Comparison of ENCODE assay signal across 6 fruit fly cellular contexts in genomic region chr3L:15553993-15554644, dm6.
TF ChIP-seq lines count a peak whose summit lies in the region.

Gene AGO2 (plus strand): TSS chr3L:15554113.

- TF ChIP-seq CTCF in S2 (optimal IDR thresholded peaks at IDR 0.05; lab: Kevin White, UChicago) = peak; percentile 54 to 67
- peak; percentile 61 for TF ChIP-seq CTCF in whole organism, embryonic (GFP tag; optimal IDR thresholded peaks at IDR 0.05; lab: Kevin White, UChicago)

TF ChIP-seq in whole organism, adult, 20 proteins besides CTCF, POLR2A, EP300 and RAD21:
- TF ChIP-seq tj (GFP tag; optimal IDR thresholded peaks at IDR 0.05; lab: Kevin White, UChicago) (peak; percentile 86), toe (GFP tag; optimal IDR thresholded peaks at IDR 0.05; lab: Kevin White, UChicago) (no peak), CG7045 (GFP tag; optimal IDR thresholded peaks at IDR 0.05; lab: Kevin White, UChicago) (peak; percentile 27), cnc (optimal IDR thresholded peaks at IDR 0.05; lab: Kevin White, UChicago) (no peak), ovo (GFP tag; optimal IDR thresholded peaks at IDR 0.05; lab: Kevin White, UChicago) (no peak), CG11617 (GFP tag; optimal IDR thresholded peaks at IDR 0.05; lab: Kevin White, UChicago) (peak; percentile 14), CG33017 (tag; optimal IDR thresholded peaks at IDR 0.05; lab: Kevin White, UChicago) (peak; percentile 59), CG12768 (GFP tag; optimal IDR thresholded peaks at IDR 0.05; lab: Kevin White, UChicago) (peak; percentile 96), kay (GFP tag; lab: Kevin White, UChicago; ENCODE audit: borderline replicate concordance) (peak; percentile 95), bab1 (GFP tag; optimal IDR thresholded peaks at IDR 0.05; lab: Kevin White, UChicago) (peak; percentile 68), cic (GFP tag; optimal IDR thresholded peaks at IDR 0.05; lab: Kevin White, UChicago) (peak; percentile 72), pad (GFP tag; optimal IDR thresholded peaks at IDR 0.05; lab: Kevin White, UChicago) (peak; percentile 94), Mnt (GFP tag; optimal IDR thresholded peaks at IDR 0.05; lab: Kevin White, UChicago) (peak; percentile 59), Clk (GFP tag; optimal IDR thresholded peaks at IDR 0.05; lab: Kevin White, UChicago) (peak; percentile 54), CG14711 (tag; optimal IDR thresholded peaks at IDR 0.05; lab: Kevin White, UChicago) (peak; percentile 65), CG7101 (tag; optimal IDR thresholded peaks at IDR 0.05; lab: Kevin White, UChicago) (peak; percentile 45)
TF ChIP-seq in whole organism, adult: peak in this region for 13.

TF ChIP-seq in whole organism, embryonic, 481 proteins besides CTCF, POLR2A, EP300 and RAD21 (continues in another document):
- TF ChIP-seq vvl (GFP tag; IDR thresholded peaks at IDR 0.05; lab: Robert Waterston, UW) (peak; percentile 34; the same call in 1 of the 2 replicates), CG15011 (GFP tag; optimal IDR thresholded peaks at IDR 0.05; lab: Kevin White, UChicago) (no peak), sima (GFP tag; optimal IDR thresholded peaks at IDR 0.05; lab: Kevin White, UChicago) (no peak), grn (GFP tag; optimal IDR thresholded peaks at IDR 0.05; lab: Kevin White, UChicago) (no peak), dmrt99B (tag; optimal IDR thresholded peaks at IDR 0.05; lab: Kevin White, UChicago) (no peak), tup (GFP tag; optimal IDR thresholded peaks at IDR 0.05; lab: Kevin White, UChicago) (no peak), CG4282 (GFP tag; optimal IDR thresholded peaks at IDR 0.05; lab: Kevin White, UChicago) (no peak), Sox100B (GFP tag; optimal IDR thresholded peaks at IDR 0.05; lab: Kevin White, UChicago) (no peak), nau (GFP tag; optimal IDR thresholded peaks at IDR 0.05; lab: Kevin White, UChicago) (peak; percentile 46), Nf-YA (GFP tag; IDR thresholded peaks at IDR 0.05; lab: Robert Waterston, UW) (no peak), CG4854 (GFP tag; optimal IDR thresholded peaks at IDR 0.05; lab: Kevin White, UChicago) (no peak), h (optimal IDR thresholded peaks at IDR 0.05; lab: Kevin White, UChicago) (no peak), CG18476 (GFP tag; optimal IDR thresholded peaks at IDR 0.05; lab: Kevin White, UChicago) (no peak), Hey (tag; optimal IDR thresholded peaks at IDR 0.05; lab: Kevin White, UChicago) (no peak), CG9876 (GFP tag; optimal IDR thresholded peaks at IDR 0.05; lab: Kevin White, UChicago) (no peak), ken (GFP tag; IDR thresholded peaks at IDR 0.05; lab: Robert Waterston, UW) (no peak), CG18619 (GFP tag; optimal IDR thresholded peaks at IDR 0.05; lab: Kevin White, UChicago) (no peak), HmgD (GFP tag; optimal IDR thresholded peaks at IDR 0.05; lab: Kevin White, UChicago) (peak; percentile 91), CG13296 (GFP tag; optimal IDR thresholded peaks at IDR 0.05; lab: Kevin White, UChicago) (peak; percentile 28), CG18011 (GFP tag; optimal IDR thresholded peaks at IDR 0.05; lab: Kevin White, UChicago) (no peak)

TF ChIP-seq in whole organism, prepupa, 60 proteins besides CTCF, POLR2A, EP300 and RAD21 (continues in another document):
- TF ChIP-seq CG32006 (GFP tag; optimal IDR thresholded peaks at IDR 0.05; lab: Kevin White, UChicago) = no peak
- peak; percentile 19 for TF ChIP-seq Met (GFP tag; optimal IDR thresholded peaks at IDR 0.05; lab: Kevin White, UChicago)
- TF ChIP-seq Hr39 (GFP tag; optimal IDR thresholded peaks at IDR 0.05; lab: Kevin White, UChicago) = no peak
- TF ChIP-seq CG3919 (GFP tag; optimal IDR thresholded peaks at IDR 0.05; lab: Kevin White, UChicago) = peak; percentile 85
- TF ChIP-seq CG34406 (GFP tag; optimal IDR thresholded peaks at IDR 0.05; lab: Kevin White, UChicago) = no peak
- TF ChIP-seq CG6163 (GFP tag; IDR thresholded peaks at IDR 0.05; lab: Robert Waterston, UW) = no peak
- TF ChIP-seq vri (GFP tag; optimal IDR thresholded peaks at IDR 0.05; lab: Kevin White, UChicago) = peak; percentile 30
- TF ChIP-seq Ets21C (GFP tag; optimal IDR thresholded peaks at IDR 0.05; lab: Kevin White, UChicago) = no peak
- peak; percentile 62 for TF ChIP-seq CG16779 (tag; optimal IDR thresholded peaks at IDR 0.05; lab: Kevin White, UChicago)
- TF ChIP-seq Sox14 (GFP tag; optimal IDR thresholded peaks at IDR 0.05; lab: Kevin White, UChicago) = peak; percentile 18
- TF ChIP-seq CG31627 (GFP tag; optimal IDR thresholded peaks at IDR 0.05; lab: Kevin White, UChicago) = no peak
- TF ChIP-seq Smox (GFP tag; optimal IDR thresholded peaks at IDR 0.05; lab: Kevin White, UChicago) = no peak
- TF ChIP-seq pdm3 (GFP tag; optimal IDR thresholded peaks at IDR 0.05; lab: Kevin White, UChicago) = no peak
- TF ChIP-seq CG8632 (GFP tag; optimal IDR thresholded peaks at IDR 0.05; lab: Kevin White, UChicago) = no peak
- TF ChIP-seq CG1621 (tag; optimal IDR thresholded peaks at IDR 0.05; lab: Kevin White, UChicago) = peak; percentile 65
- TF ChIP-seq Sox102F (GFP tag; optimal IDR thresholded peaks at IDR 0.05; lab: Kevin White, UChicago) = no peak
- peak; percentile 97 for TF ChIP-seq CG6276 (GFP tag; optimal IDR thresholded peaks at IDR 0.05; lab: Kevin White, UChicago)
- TF ChIP-seq fkh (GFP tag; optimal IDR thresholded peaks at IDR 0.05; lab: Kevin White, UChicago) = no peak
- TF ChIP-seq lz (GFP tag; optimal IDR thresholded peaks at IDR 0.05; lab: Kevin White, UChicago) = no peak
- TF ChIP-seq CG11902 (GFP tag; optimal IDR thresholded peaks at IDR 0.05; lab: Kevin White, UChicago) = no peak
- no peak for TF ChIP-seq CG4318 (GFP tag; optimal IDR thresholded peaks at IDR 0.05; lab: Kevin White, UChicago)

TF ChIP-seq in whole organism, pupa, 21 proteins besides CTCF, POLR2A, EP300 and RAD21:
- peak; percentile 96 for TF ChIP-seq CG4496 (GFP tag; IDR thresholded peaks at IDR 0.05; lab: Robert Waterston, UW)
- no peak for TF ChIP-seq Pif1B (GFP tag; optimal IDR thresholded peaks at IDR 0.05; lab: Kevin White, UChicago)
- peak; percentile 64 for TF ChIP-seq D1 (tag; optimal IDR thresholded peaks at IDR 0.05; lab: Kevin White, UChicago)
- peak; percentile 94 for TF ChIP-seq CG14655 (GFP tag; optimal IDR thresholded peaks at IDR 0.05; lab: Kevin White, UChicago)
- TF ChIP-seq CG34367 (tag; optimal IDR thresholded peaks at IDR 0.05; lab: Kevin White, UChicago) = no peak
- peak; percentile 90 for TF ChIP-seq CG8301 (tag; optimal IDR thresholded peaks at IDR 0.05; lab: Kevin White, UChicago)
- peak; percentile 99 for TF ChIP-seq gl (tag; optimal IDR thresholded peaks at IDR 0.05; lab: Kevin White, UChicago)
- peak; percentile 92 for TF ChIP-seq CG12605 (GFP tag; IDR thresholded peaks at IDR 0.05; lab: Robert Waterston, UW)
- TF ChIP-seq CG9948 (tag; optimal IDR thresholded peaks at IDR 0.05; lab: Kevin White, UChicago) = peak; percentile 51
- TF ChIP-seq CG8159 (tag; optimal IDR thresholded peaks at IDR 0.05; lab: Kevin White, UChicago) = peak; percentile 75
- TF ChIP-seq CG17806 (tag; optimal IDR thresholded peaks at IDR 0.05; lab: Kevin White, UChicago) = no peak
- peak; percentile 44 for TF ChIP-seq EcR (GFP tag; optimal IDR thresholded peaks at IDR 0.05; lab: Kevin White, UChicago)
- TF ChIP-seq CG15710 (tag; optimal IDR thresholded peaks at IDR 0.05; lab: Kevin White, UChicago) = peak; percentile 25
- TF ChIP-seq Ets98B (GFP tag; IDR thresholded peaks at IDR 0.05; lab: Robert Waterston, UW) = peak; percentile 94
- peak; percentile 82 for TF ChIP-seq rn (GFP tag; IDR thresholded peaks at IDR 0.05; lab: Robert Waterston, UW)
- no peak for TF ChIP-seq CG10348 (GFP tag; IDR thresholded peaks at IDR 0.05; lab: Robert Waterston, UW)
- peak; percentile 89 for TF ChIP-seq Pif1A (GFP tag; optimal IDR thresholded peaks at IDR 0.05; lab: Kevin White, UChicago)
- no peak for TF ChIP-seq fd96Ca (GFP tag; IDR thresholded peaks at IDR 0.05; lab: Robert Waterston, UW)
- TF ChIP-seq CG13204 (GFP tag; optimal IDR thresholded peaks at IDR 0.05; lab: Kevin White, UChicago) = no peak
- TF ChIP-seq Snoo (tag; optimal IDR thresholded peaks at IDR 0.05; lab: Kevin White, UChicago) = no peak
- peak; percentile 93 for TF ChIP-seq CG32121 (GFP tag; IDR thresholded peaks at IDR 0.05; lab: Robert Waterston, UW)

TF ChIP-seq in whole organism, wandering third instar larva, 38 proteins besides CTCF, POLR2A, EP300 and RAD21 (continues in another document):
- no peak for TF ChIP-seq woc (GFP tag; optimal IDR thresholded peaks at IDR 0.05; lab: Kevin White, UChicago)
- no peak for TF ChIP-seq jim (GFP tag; optimal IDR thresholded peaks at IDR 0.05; lab: Kevin White, UChicago)
- no peak for TF ChIP-seq OdsH (GFP tag; optimal IDR thresholded peaks at IDR 0.05; lab: Kevin White, UChicago)
- TF ChIP-seq dmrt93B (GFP tag; optimal IDR thresholded peaks at IDR 0.05; lab: Kevin White, UChicago) = no peak
- TF ChIP-seq dsf (GFP tag; optimal IDR thresholded peaks at IDR 0.05; lab: Kevin White, UChicago; ENCODE audit: borderline replicate concordance) = no peak
- TF ChIP-seq N (GFP tag; optimal IDR thresholded peaks at IDR 0.05; lab: Kevin White, UChicago) = no peak
- TF ChIP-seq Hnf4 (GFP tag; optimal IDR thresholded peaks at IDR 0.05; lab: Kevin White, UChicago) = peak; percentile 65
- TF ChIP-seq Vsx2 (GFP tag; optimal IDR thresholded peaks at IDR 0.05; lab: Kevin White, UChicago; ENCODE audit: partially characterized antibody) = no peak
- TF ChIP-seq Dfd (GFP tag; optimal IDR thresholded peaks at IDR 0.05; lab: Kevin White, UChicago) = peak; percentile 79
- TF ChIP-seq Rel (GFP tag; optimal IDR thresholded peaks at IDR 0.05; lab: Kevin White, UChicago) = no peak
- TF ChIP-seq Rel (tag; optimal IDR thresholded peaks at IDR 0.05; lab: Kevin White, UChicago) = peak; percentile 100
- TF ChIP-seq ey (GFP tag; optimal IDR thresholded peaks at IDR 0.05; lab: Kevin White, UChicago) = no peak
- TF ChIP-seq CG9705 (GFP tag; optimal IDR thresholded peaks at IDR 0.05; lab: Kevin White, UChicago) = no peak
- TF ChIP-seq Mio (GFP tag; optimal IDR thresholded peaks at IDR 0.05; lab: Kevin White, UChicago) = no peak
- peak; percentile 76 for TF ChIP-seq Jra (GFP tag; optimal IDR thresholded peaks at IDR 0.05; lab: Kevin White, UChicago)
- peak; percentile 24 for TF ChIP-seq h (GFP tag; optimal IDR thresholded peaks at IDR 0.05; lab: Kevin White, UChicago)
- peak; percentile 35 for TF ChIP-seq sage (GFP tag; optimal IDR thresholded peaks at IDR 0.05; lab: Kevin White, UChicago)
- TF ChIP-seq br (GFP tag; optimal IDR thresholded peaks at IDR 0.05; lab: Kevin White, UChicago) = peak; percentile 45
- no peak for TF ChIP-seq foxo (GFP tag; optimal IDR thresholded peaks at IDR 0.05; lab: Kevin White, UChicago)
- no peak for TF ChIP-seq sv (GFP tag; optimal IDR thresholded peaks at IDR 0.05; lab: Kevin White, UChicago)
- no peak for TF ChIP-seq brk (GFP tag; optimal IDR thresholded peaks at IDR 0.05; lab: Kevin White, UChicago)
- peak; percentile 27 for TF ChIP-seq fru (GFP tag; optimal IDR thresholded peaks at IDR 0.05; lab: Kevin White, UChicago)
- no peak for TF ChIP-seq lola (GFP tag; optimal IDR thresholded peaks at IDR 0.05; lab: Kevin White, UChicago)
- TF ChIP-seq Myc (optimal IDR thresholded peaks at IDR 0.05; lab: Kevin White, UChicago) = peak; percentile 36
